Worm (Caenorhabditis elegans): ENCODE measurements around the gene T16G1.4.

DNA sequence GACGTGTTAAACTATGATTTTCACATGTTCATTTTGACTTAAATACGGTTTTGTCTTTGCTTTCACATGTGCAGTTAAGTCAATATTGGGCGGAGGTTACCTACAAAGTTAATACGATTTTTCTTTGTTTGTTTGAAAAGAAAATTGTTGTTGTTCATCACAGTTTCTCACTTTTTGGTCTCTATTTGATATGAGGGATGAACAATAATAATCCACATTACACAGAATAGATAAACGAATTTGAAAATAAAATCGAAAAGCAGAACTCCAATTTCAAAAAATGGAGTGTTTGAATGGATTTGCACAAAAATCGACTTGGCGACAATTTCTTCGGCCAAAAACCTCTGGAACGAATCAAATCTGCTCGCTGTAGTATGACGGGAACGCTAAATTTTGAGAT is 34.9 kb downstream of the T16G1.4 start, which contains the start of gene ttr-29:
- no peak for TF ChIP-seq pha-2 (tag; optimal IDR thresholded peaks at IDR 0.05)
- no peak for TF ChIP-seq tbx-7 (tag; optimal IDR thresholded peaks at IDR 0.05)
- no peak for TF ChIP-seq lim-6 (tag; optimal IDR thresholded peaks at IDR 0.05)

Data from whole organism, late embryonic.